Comparison of ENCODE assay signal across 5 worm cellular contexts in genomic region chrIV:13538901-13539300, ce11.
TF ChIP-seq lines count a peak whose summit lies in the region.

No protein-coding gene starts in this region.

TF ChIP-seq in whole organism, L1 larva, 84 proteins besides CTCF, POLR2A, EP300 and RAD21:
- TF ChIP-seq F16B12.6 (tag; optimal IDR thresholded peaks at IDR 0.05; lab: Kevin White, UChicago) (peak; percentile 66), lsy-2 (tag; optimal IDR thresholded peaks at IDR 0.05; lab: Kevin White, UChicago) (peak; percentile 50 to 85), zip-4 (GFP tag; optimal IDR thresholded peaks at IDR 0.05; lab: Kevin White, UChicago) (no peak)

TF ChIP-seq in whole organism, L2 larva, 48 proteins besides CTCF, POLR2A, EP300 and RAD21:
- TF ChIP-seq mab-5 (tag; optimal IDR thresholded peaks at IDR 0.05; lab: Kevin White, UChicago) (no peak), nhr-25 (tag; optimal IDR thresholded peaks at IDR 0.05; lab: Kevin White, UChicago) (no peak), unc-39 (tag; optimal IDR thresholded peaks at IDR 0.05; lab: Kevin White, UChicago) (no peak), ceh-82 (tag; optimal IDR thresholded peaks at IDR 0.05; lab: Kevin White, UChicago) (no peak), lsy-2 (tag; optimal IDR thresholded peaks at IDR 0.05; lab: Kevin White, UChicago) (peak; percentile 5 to 84)

TF ChIP-seq in whole organism, L4 larva, 104 proteins besides CTCF, POLR2A, EP300 and RAD21:
- TF ChIP-seq lin-38 (GFP tag; IDR thresholded peaks at IDR 0.05; lab: Robert Waterston, UW): 0 out of 2 replicates have a peak, but pooled peaks have one; percentile 10
- TF ChIP-seq F10B5.3 (tag; optimal IDR thresholded peaks at IDR 0.05; lab: Kevin White, UChicago): no peak
- TF ChIP-seq snpc-1.2 (GFP tag; IDR thresholded peaks at IDR 0.05; lab: Robert Waterston, UW): peak; percentile 84
- no peak for TF ChIP-seq skn-1 (tag; optimal IDR thresholded peaks at IDR 0.05; lab: Kevin White, UChicago)
- peak in 1 of 2 experiments; percentile 85 for TF ChIP-seq lsy-2 (tag; optimal IDR thresholded peaks at IDR 0.05; lab: Kevin White, UChicago)
- TF ChIP-seq arid-1 (GFP tag; conservative IDR thresholded peaks at IDR 0.05; lab: Robert Waterston, UW): no peak
- peak; percentile 0 for TF ChIP-seq aha-1 (tag; lab: Kevin White, UChicago)
- no peak for TF ChIP-seq hlh-30 (tag; optimal IDR thresholded peaks at IDR 0.05; lab: Kevin White, UChicago; ENCODE audit: insufficient read depth)

TF ChIP-seq in whole organism, mixed stage, embryonic, 35 proteins besides CTCF, POLR2A, EP300 and RAD21:
- TF ChIP-seq lsy-2 (tag; optimal IDR thresholded peaks at IDR 0.05; lab: Kevin White, UChicago): peak; percentile 84
- TF ChIP-seq ceh-43 (GFP tag; optimal IDR thresholded peaks at IDR 0.05; lab: Kevin White, UChicago): no peak
TF ChIP-seq in whole organism, mixed stage, embryonic: peak in this region for 1.

TF ChIP-seq in whole organism, young adult, 124 proteins besides CTCF, POLR2A, EP300 and RAD21:
- TF ChIP-seq xnd-1 (tag; optimal IDR thresholded peaks at IDR 0.05; lab: Kevin White, UChicago) (peak; percentile 83), madf-8 (GFP tag; conservative IDR thresholded peaks at IDR 0.05; lab: Robert Waterston, UW) (peak; percentile 97), ceh-91 (GFP tag; IDR thresholded peaks at IDR 0.05; lab: Robert Waterston, UW) (peak; percentile 58), tbp1 (GFP tag; optimal IDR thresholded peaks at IDR 0.05; lab: Kevin White, UChicago) (peak; percentile 43), ztf-6 (GFP tag; IDR thresholded peaks at IDR 0.05; lab: Robert Waterston, UW) (no peak), D2030.7 (GFP tag; IDR thresholded peaks at IDR 0.05; lab: Robert Waterston, UW) (peak; percentile 64), F33H1.4 (GFP tag; IDR thresholded peaks at IDR 0.05; lab: Robert Waterston, UW) (peak; percentile 49), snpc-3.4 (tag; optimal IDR thresholded peaks at IDR 0.05; lab: Kevin White, UChicago) (peak; percentile 18), snpc-1.1 (tag; optimal IDR thresholded peaks at IDR 0.05; lab: Kevin White, UChicago; ENCODE audit: insufficient read depth) (no peak), nfyb-1 (GFP tag; IDR thresholded peaks at IDR 0.05; lab: Robert Waterston, UW) (no peak), snpc-1.3 (tag; optimal IDR thresholded peaks at IDR 0.05; lab: Kevin White, UChicago; ENCODE audit: insufficient read depth) (peak; percentile 7), tlf-1 (GFP tag; optimal IDR thresholded peaks at IDR 0.05; lab: Kevin White, UChicago) (no peak), lsl-1 (GFP tag; optimal IDR thresholded peaks at IDR 0.05; lab: Kevin White, UChicago) (peak; percentile 90), madf-6 (GFP tag; IDR thresholded peaks at IDR 0.05; lab: Robert Waterston, UW) (peak; percentile 98), snpc-4 (GFP tag; optimal IDR thresholded peaks at IDR 0.05; lab: Kevin White, UChicago) (peak; percentile 69), snpc-4 (tag; optimal IDR thresholded peaks at IDR 0.05; lab: Kevin White, UChicago) (peak in 3 of 4 experiments; percentile 79 to 87 (median 87)), lin-54 (GFP tag; optimal IDR thresholded peaks at IDR 0.05; lab: Kevin White, UChicago) (peak; percentile 16), efl-1 (GFP tag; optimal IDR thresholded peaks at IDR 0.05; lab: Kevin White, UChicago) (peak; percentile 32), Y53G8AR.9 (GFP tag; conservative IDR thresholded peaks at IDR 0.05; lab: Robert Waterston, UW) (no peak), akir-1 (GFP tag; optimal IDR thresholded peaks at IDR 0.05; lab: Kevin White, UChicago) (no peak), zfh-2 (GFP tag; conservative IDR thresholded peaks at IDR 0.05; lab: Robert Waterston, UW) (no peak), Y56A3A.18 (GFP tag; IDR thresholded peaks at IDR 0.05; lab: Robert Waterston, UW) (no peak), Y95B8A.8 (GFP tag; IDR thresholded peaks at IDR 0.05; lab: Robert Waterston, UW) (no peak), attf-6 (GFP tag; IDR thresholded peaks at IDR 0.05; lab: Robert Waterston, UW) (peak; percentile 74), dpl-1 (GFP tag; optimal IDR thresholded peaks at IDR 0.05; lab: Kevin White, UChicago) (peak; percentile 10)
